Worm (Caenorhabditis elegans): ENCODE data around the gene srx-60.

ce11 chrV:7431016-7431415 lies 30.3 kb downstream of the srx-60 start, which contains the start of gene srw-71:
- no peak for TF ChIP-seq dao-5 (tag; optimal IDR thresholded peaks at IDR 0.05)
- no peak for TF ChIP-seq him-1 (tag; optimal IDR thresholded peaks at IDR 0.05)
